Worm (Caenorhabditis elegans) whole organism, late embryonic: ENCODE results near the gene Y39B6A.34.

Experiments used
- C38D4.7 ChIP-seq: fragments of 200-800 bp; sonication (Bioruptor generic); optimal IDR thresholded peaks from 2 replicates; lab custom pipeline; 2018; ENCODE audit warnings: mild to moderate bottlenecking, missing genetic modification characterization, moderate library complexity, missing compliant biosample characterization
- F13H6.1 ChIP-seq: sonication (generic microtip); optimal IDR thresholded peaks from 2 replicates; lab custom pipeline; 2016; ENCODE audit warnings: missing genetic modification characterization, missing compliant biosample characterization
- K09A11.1 ChIP-seq: sonication (generic microtip); optimal IDR thresholded peaks from 2 replicates; lab custom pipeline; 2017; ENCODE audit warnings: antibody characterized with exemption, mild to moderate bottlenecking, missing genetic modification characterization, missing compliant biosample characterization; ENCODE audit not compliant: insufficient read depth
- T23F11.4 ChIP-seq: fragments of 200-800 bp; sonication (Bioruptor generic); optimal IDR thresholded peaks from 2 replicates; lab custom pipeline; 2018; ENCODE audit warnings: mild to moderate bottlenecking, missing genetic modification characterization, missing compliant biosample characterization
- Y22D7AL.16 ChIP-seq: sonication (generic microtip); optimal IDR thresholded peaks from 2 replicates; lab custom pipeline; 2016; ENCODE audit warnings: missing genetic modification characterization, missing compliant biosample characterization
- ama-1 ChIP-seq: fragments of 150-350 bp; optimal IDR thresholded peaks from 2 replicates; lab custom pipeline; 2014
- ceh-14 ChIP-seq: sonication (generic microtip); optimal IDR thresholded peaks from 2 replicates; lab custom pipeline; 2016; ENCODE audit warnings: missing genotype, missing genetic modification characterization, missing compliant biosample characterization
- ceh-19 ChIP-seq: fragments of 200-800 bp; sonication (Bioruptor generic); optimal IDR thresholded peaks from 2 replicates; lab custom pipeline; 2018; ENCODE audit warnings: mild to moderate bottlenecking, missing genetic modification characterization, missing compliant biosample characterization
- ceh-22 ChIP-seq: sonication (generic microtip); optimal IDR thresholded peaks from 2 replicates; lab custom pipeline; 2017; ENCODE audit warnings: missing biosample characterization, missing genetic modification characterization
- ceh-24 ChIP-seq: sonication (generic microtip); optimal IDR thresholded peaks from 2 replicates; lab custom pipeline; 2016; ENCODE audit warnings: mild to moderate bottlenecking, missing genetic modification characterization, missing compliant biosample characterization
- ceh-30 ChIP-seq: fragments of 150-350 bp; optimal IDR thresholded peaks from 2 replicates; lab custom pipeline; 2014; ENCODE audit warnings: missing biosample characterization, missing genetic modification characterization
- ceh-31 ChIP-seq: sonication (generic microtip); optimal IDR thresholded peaks from 2 replicates; lab custom pipeline; 2016; ENCODE audit warnings: missing genetic modification characterization, missing compliant biosample characterization
- ceh-34 ChIP-seq: sonication (generic microtip); optimal IDR thresholded peaks from 2 replicates; lab custom pipeline; 2016; ENCODE audit warnings: mild to moderate bottlenecking, missing genetic modification characterization, missing compliant biosample characterization
- ceh-48 ChIP-seq: sonication (generic microtip); optimal IDR thresholded peaks from 2 replicates; lab custom pipeline; 2016; ENCODE audit warnings: missing genetic modification characterization, inconsistent platforms, missing compliant biosample characterization
- ceh-6 ChIP-seq: fragments of 200-800 bp; sonication (Bioruptor generic); optimal IDR thresholded peaks from 2 replicates; lab custom pipeline; 2018; ENCODE audit warnings: mild to moderate bottlenecking, missing genetic modification characterization, missing compliant biosample characterization
- ceh-9 ChIP-seq: sonication (generic microtip); optimal IDR thresholded peaks from 2 replicates; lab custom pipeline; 2016; ENCODE audit warnings: mild to moderate bottlenecking, missing genetic modification characterization, inconsistent platforms, missing compliant biosample characterization
- dve-1 ChIP-seq: sonication (generic microtip); optimal IDR thresholded peaks from 2 replicates; lab custom pipeline; 2017; ENCODE audit warnings: antibody characterized with exemption, mild to moderate bottlenecking, missing genetic modification characterization, missing compliant biosample characterization
- elt-2 ChIP-seq: sonication (generic microtip); optimal IDR thresholded peaks from 2 replicates; lab custom pipeline; 2016; ENCODE audit warnings: missing genetic modification reagents, missing genetic modification characterization, missing compliant biosample characterization
- ets-4 ChIP-seq: sonication (generic microtip); optimal IDR thresholded peaks from 2 replicates; lab custom pipeline; 2016; ENCODE audit warnings: missing genetic modification characterization, missing compliant biosample characterization
- eyg-1 ChIP-seq: sonication (generic microtip); optimal IDR thresholded peaks from 2 replicates; lab custom pipeline; 2016; ENCODE audit warnings: missing genotype, missing genetic modification characterization, missing compliant biosample characterization
- fax-1 ChIP-seq: sonication (generic microtip); optimal IDR thresholded peaks from 2 replicates; lab custom pipeline; 2016; ENCODE audit warnings: missing genotype, missing genetic modification characterization, missing compliant biosample characterization
- fkh-6 ChIP-seq: sonication (generic microtip); optimal IDR thresholded peaks from 2 replicates; lab custom pipeline; 2016; ENCODE audit warnings: missing genetic modification characterization, missing compliant biosample characterization
- hlh-13 ChIP-seq: fragments of 200-800 bp; sonication (Bioruptor generic); optimal IDR thresholded peaks from 2 replicates; lab custom pipeline; 2018; ENCODE audit warnings: mild to moderate bottlenecking, missing genetic modification characterization, missing compliant biosample characterization
- hlh-15 ChIP-seq: sonication (generic microtip); optimal IDR thresholded peaks from 2 replicates; lab custom pipeline; 2016; ENCODE audit warnings: missing genetic modification characterization, missing compliant biosample characterization
- hlh-8 ChIP-seq: sonication (generic microtip); optimal IDR thresholded peaks from 2 replicates; lab custom pipeline; 2016; ENCODE audit warnings: missing genotype, missing genetic modification characterization, missing compliant biosample characterization
- lim-6 ChIP-seq: sonication (generic microtip); optimal IDR thresholded peaks from 2 replicates; lab custom pipeline; 2016; ENCODE audit warnings: missing genetic modification characterization, missing compliant biosample characterization
- madf-2 ChIP-seq: sonication (generic microtip); optimal IDR thresholded peaks from 2 replicates; lab custom pipeline; 2017; ENCODE audit warnings: missing genetic modification characterization, missing compliant biosample characterization
- mec-3 ChIP-seq: sonication (generic microtip); optimal IDR thresholded peaks from 2 replicates; lab custom pipeline; 2016; ENCODE audit warnings: borderline replicate concordance, missing genetic modification characterization, missing compliant biosample characterization
- nfya-1 ChIP-seq: sonication (generic microtip); optimal IDR thresholded peaks from 2 replicates; lab custom pipeline; 2017; ENCODE audit warnings: missing genetic modification characterization, mild to moderate bottlenecking, missing compliant biosample characterization, antibody characterized with exemption, moderate library complexity
- nhr-11 ChIP-seq: fragments of 150-350 bp; optimal IDR thresholded peaks from 2 replicates; lab custom pipeline; 2014; ENCODE audit warnings: missing biosample characterization, missing genetic modification characterization
- npax-4 ChIP-seq: sonication (generic microtip); optimal IDR thresholded peaks from 2 replicates; lab custom pipeline; 2016; ENCODE audit warnings: missing genetic modification characterization, missing compliant biosample characterization
- pag-3 ChIP-seq: sonication (generic microtip); optimal IDR thresholded peaks from 2 replicates; lab custom pipeline; 2016; ENCODE audit warnings: missing compliant biosample characterization, missing genetic modification characterization, borderline replicate concordance
- pat-9 ChIP-seq: fragments of 200-800 bp; sonication (Bioruptor generic); optimal IDR thresholded peaks from 2 replicates; lab custom pipeline; 2018; ENCODE audit warnings: mild to moderate bottlenecking, missing genetic modification characterization, moderate library complexity, missing compliant biosample characterization
- pha-4 ChIP-seq: fragments of 150-350 bp; optimal IDR thresholded peaks from 2 replicates; lab custom pipeline; 2018; ENCODE audit warnings: missing biosample characterization, missing genetic modification reagents, missing genetic modification characterization
- pqm-1 ChIP-seq: sonication (generic microtip); optimal IDR thresholded peaks from 2 replicates; lab custom pipeline; 2016; ENCODE audit warnings: missing genetic modification characterization, missing compliant biosample characterization
- pros-1 ChIP-seq: fragments of 150-350 bp; optimal IDR thresholded peaks from 2 replicates; lab custom pipeline; 2014; ENCODE audit warnings: missing biosample characterization, missing genetic modification reagents, missing genetic modification characterization
- ref-2 ChIP-seq: sonication (generic microtip); optimal IDR thresholded peaks from 2 replicates; lab custom pipeline; 2016; ENCODE audit warnings: missing genetic modification characterization, missing compliant biosample characterization
- tbx-2 ChIP-seq: sonication (generic microtip); optimal IDR thresholded peaks from 2 replicates; lab custom pipeline; 2016; ENCODE audit warnings: missing genetic modification characterization, missing compliant biosample characterization
- tbx-7 ChIP-seq: sonication (generic microtip); optimal IDR thresholded peaks from 2 replicates; lab custom pipeline; 2016; ENCODE audit warnings: missing genotype, missing genetic modification characterization, missing compliant biosample characterization
- ttx-3 ChIP-seq: sonication (generic microtip); optimal IDR thresholded peaks from 2 replicates; lab custom pipeline; 2016; ENCODE audit warnings: missing genetic modification reagents, missing genetic modification characterization, missing compliant biosample characterization
- unc-42 ChIP-seq: sonication (generic microtip); optimal IDR thresholded peaks from 2 replicates; lab custom pipeline; 2016; ENCODE audit warnings: missing genotype, missing genetic modification characterization, missing compliant biosample characterization
- unc-86 ChIP-seq: sonication (generic microtip); optimal IDR thresholded peaks from 2 replicates; lab custom pipeline; 2016; ENCODE audit warnings: missing genetic modification characterization, missing compliant biosample characterization
- ztf-16 ChIP-seq: sonication (generic microtip); optimal IDR thresholded peaks from 2 replicates; lab custom pipeline; 2017; ENCODE audit warnings: missing genetic modification characterization, missing compliant biosample characterization

Gene Y39B6A.34

ce11 chrV:18980980-18981529 lies 19.8 kb upstream of the Y39B6A.34 start, which contains the start of the genes mrps-35 and sws-1 (continued):
- TF ChIP-seq ceh-6 (GFP tag; lab: Kevin White, UChicago), result no peak
- no peak for TF ChIP-seq unc-86 (tag; lab: Kevin White, UChicago)
- peak; percentile 62 for TF ChIP-seq ceh-14
- TF ChIP-seq ceh-9 (tag; lab: Kevin White, UChicago), result no peak
- no peak for TF ChIP-seq ama-1 (lab: Kevin White, UChicago)
- no peak for TF ChIP-seq dve-1
- peak; percentile 94 for TF ChIP-seq tbx-7
- TF ChIP-seq ttx-3, result no peak
- peak; percentile 56 for TF ChIP-seq elt-2 (tag; lab: Kevin White, UChicago)
- no peak for TF ChIP-seq ceh-24 (tag; lab: Kevin White, UChicago)
- peak; percentile 67 for TF ChIP-seq fax-1 (tag; lab: Kevin White, UChicago)
- TF ChIP-seq eyg-1, result peak; percentile 2
- TF ChIP-seq K09A11.1 (tag; lab: Kevin White, UChicago), result no peak
- peak; percentile 83 for TF ChIP-seq mec-3 (tag; lab: Kevin White, UChicago)
- TF ChIP-seq ceh-19 (GFP tag; lab: Kevin White, UChicago), result no peak
- no peak for TF ChIP-seq npax-4 (tag; lab: Kevin White, UChicago)

DNA sequence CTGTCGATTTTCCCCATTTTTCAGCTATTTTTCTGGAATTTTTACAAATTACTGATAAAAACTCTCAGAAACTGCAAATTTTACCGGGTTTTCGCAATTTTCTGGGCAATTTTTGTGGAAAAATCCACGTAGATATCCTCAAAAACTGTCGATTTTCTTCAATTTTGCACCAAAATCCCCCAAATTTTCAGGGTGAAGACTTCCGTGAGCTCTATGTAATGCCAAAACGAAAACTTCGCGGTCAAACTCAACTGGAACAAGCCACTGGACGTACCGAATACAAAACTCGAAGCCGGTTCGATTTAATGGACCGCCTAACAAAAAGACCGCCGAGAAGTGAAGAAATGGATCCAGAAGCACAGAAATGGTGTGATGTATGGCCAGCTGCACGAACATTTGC lies 19.1 kb upstream of the Y39B6A.34 start:
- TF ChIP-seq eyg-1 (no peak), pros-1 (tag; lab: Kevin White, UChicago) (no peak), Y22D7AL.16 (tag; lab: Kevin White, UChicago) (no peak), pqm-1 (no peak), fkh-6 (tag; lab: Kevin White, UChicago) (no peak), pag-3 (tag; lab: Kevin White, UChicago) (no peak)
- TF ChIP-seq, all 69 proteins: peak for 0

- TF ChIP-seq ceh-48 (tag; lab: Kevin White, UChicago), result peak; percentile 68
- TF ChIP-seq, all 69 proteins: peak for 1; not testable (repeated sequence) for 68
Observed at ce11 chrV:18984656-18985055, 16.2 kb upstream of the Y39B6A.34 start.

- TF ChIP-seq F13H6.1 (tag; lab: Kevin White, UChicago) (no peak), ceh-48 (tag; lab: Kevin White, UChicago) (peak; percentile 28)
Observed at ce11 chrV:18986103-18986502, 14.7 kb upstream of the Y39B6A.34 start.

DNA sequence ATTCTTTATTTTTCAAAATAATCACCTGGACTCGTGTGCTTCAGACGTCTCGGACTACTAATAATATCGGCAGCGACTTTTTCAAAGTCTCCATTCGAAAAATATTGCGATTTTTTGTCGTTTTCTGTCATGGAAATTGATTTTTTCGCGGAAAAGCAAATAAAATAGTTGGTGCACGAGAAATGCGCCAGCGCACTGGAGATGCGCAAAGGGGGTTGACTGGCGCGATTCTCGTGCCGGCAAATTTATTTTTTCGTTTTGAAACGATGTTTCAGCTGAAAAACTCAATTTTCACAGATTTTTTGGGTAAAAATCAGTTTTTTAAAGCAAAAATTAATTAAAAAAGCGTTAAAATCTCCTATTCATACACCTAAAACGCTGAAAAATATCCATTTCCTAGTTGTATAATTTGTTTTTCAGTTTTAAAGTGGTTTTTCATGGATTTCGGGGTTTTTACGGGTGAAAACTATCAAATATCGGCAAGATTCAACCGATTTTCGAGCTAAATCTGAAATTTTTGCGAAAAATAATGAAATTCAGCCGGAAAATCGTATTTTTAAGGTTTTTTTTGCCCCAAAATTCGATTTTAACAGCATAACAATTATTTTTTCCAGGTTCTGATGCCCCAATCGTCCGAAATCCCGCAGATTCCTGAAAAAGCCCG lies 10.4 kb upstream of the Y39B6A.34 start, which contains the start of the genes reps-1 and Y39B6A.37:
Gene reps-1, minus strand, starts transcription at position 263 of the 664 bp plus-strand sequence.
Gene Y39B6A.37, plus strand, starts transcription at position 614 of the 664 bp plus-strand sequence.
- TF ChIP-seq ceh-30 (tag; lab: Kevin White, UChicago), result peak; percentile 81
- no peak for TF ChIP-seq pag-3 (tag; lab: Kevin White, UChicago)
- no peak for TF ChIP-seq C38D4.7
- no peak for TF ChIP-seq hlh-8
- no peak for TF ChIP-seq ets-4
- TF ChIP-seq T23F11.4 (GFP tag; lab: Kevin White, UChicago), result no peak
- no peak for TF ChIP-seq madf-2
- TF ChIP-seq unc-42 (tag; lab: Kevin White, UChicago), result peak; percentile 15
- no peak for TF ChIP-seq dve-1
- TF ChIP-seq hlh-13 (GFP tag; lab: Kevin White, UChicago), result no peak
- no peak for TF ChIP-seq ceh-34 (tag; lab: Kevin White, UChicago)
- no peak for TF ChIP-seq pat-9
- no peak for TF ChIP-seq lim-6 (tag; lab: Kevin White, UChicago)
- TF ChIP-seq ztf-16, result no peak
- peak; percentile 30 for TF ChIP-seq nfya-1 (tag; lab: Kevin White, UChicago)
- no peak for TF ChIP-seq ref-2
- no peak for TF ChIP-seq ceh-19 (GFP tag; lab: Kevin White, UChicago)
- peak; percentile 14 for TF ChIP-seq tbx-2 (tag; lab: Kevin White, UChicago)
- TF ChIP-seq ceh-31 (tag; lab: Kevin White, UChicago), result peak; percentile 27
- no peak for TF ChIP-seq ceh-9 (tag; lab: Kevin White, UChicago)
- TF ChIP-seq elt-2 (tag; lab: Kevin White, UChicago), result peak; percentile 42
- no peak for TF ChIP-seq pha-4
- TF ChIP-seq npax-4 (tag; lab: Kevin White, UChicago), result no peak
- no peak for TF ChIP-seq nhr-11
- no peak for TF ChIP-seq ceh-22 (tag; lab: Kevin White, UChicago)
- TF ChIP-seq fkh-6 (tag; lab: Kevin White, UChicago), result no peak
- no peak for TF ChIP-seq hlh-15 (tag; lab: Kevin White, UChicago)
